Worm (Caenorhabditis elegans) whole organism, L3 larva: ENCODE results near the gene F17A2.13.

Experiments used
- ZK546.5 ChIP-seq: sonication (generic microtip); optimal IDR thresholded peaks from 2 replicates; lab custom pipeline; 2017; ENCODE audit warnings: missing biosample characterization, missing genetic modification characterization
- ama-1 ChIP-seq: fragments of 150-350 bp; optimal IDR thresholded peaks from 2 replicates; lab custom pipeline; 2018
- ceh-16 ChIP-seq: sonication (generic microtip); optimal IDR thresholded peaks from 2 replicates; lab custom pipeline; 2017; ENCODE audit warnings: missing biosample characterization, missing genetic modification characterization
- ceh-28 ChIP-seq: fragments of 150-350 bp; optimal IDR thresholded peaks from 2 replicates; lab custom pipeline; 2014; ENCODE audit warnings: missing biosample characterization, missing genetic modification reagents, missing genetic modification characterization
- ceh-9 ChIP-seq: sonication (generic microtip); optimal IDR thresholded peaks from 2 replicates; lab custom pipeline; 2018; ENCODE audit warnings: missing biosample characterization, missing genetic modification characterization
- elt-1 ChIP-seq: fragments of 150-350 bp; optimal IDR thresholded peaks from 2 replicates; lab custom pipeline; 2014; ENCODE audit warnings: missing biosample characterization, missing genetic modification characterization
- elt-2 ChIP-seq: sonication (generic microtip); optimal IDR thresholded peaks from 2 replicates; lab custom pipeline; 2016; ENCODE audit warnings: missing genetic modification reagents, mild to moderate bottlenecking, missing genetic modification characterization, missing compliant biosample characterization
- elt-3 ChIP-seq, 3 experiments: fragments of 150-350 bp in 1 of 3; sonication (generic microtip) in 2 of 3; optimal IDR thresholded peaks; 2 replicates in 2 of 3; 4 replicates in 1 of 3; lab custom pipeline; 2014 to 2017; ENCODE audit warnings: missing biosample characterization in 3 of 3, missing genetic modification characterization in 3 of 3
- fkh-10 ChIP-seq: sonication (generic microtip); optimal IDR thresholded peaks from 2 replicates; lab custom pipeline; 2017; ENCODE audit warnings: missing biosample characterization, missing genetic modification reagents, missing genetic modification characterization
- fkh-2 ChIP-seq: fragments of 150-350 bp; optimal IDR thresholded peaks from 2 replicates; lab custom pipeline; 2014; ENCODE audit warnings: missing biosample characterization, missing genetic modification reagents, missing genetic modification characterization
- hmg-11 ChIP-seq: sonication (generic microtip); optimal IDR thresholded peaks from 2 replicates; lab custom pipeline; 2016; ENCODE audit warnings: missing genetic modification characterization, missing compliant biosample characterization
- lin-15B ChIP-seq: fragments of 150-350 bp; optimal IDR thresholded peaks from 2 replicates; lab custom pipeline; 2014; ENCODE audit warnings: missing biosample characterization, missing genetic modification characterization
- lsy-12 ChIP-seq: sonication (generic microtip); optimal IDR thresholded peaks from 2 replicates; lab custom pipeline; 2016; ENCODE audit warnings: mild to moderate bottlenecking, missing genetic modification characterization, missing compliant biosample characterization
- mdl-1 ChIP-seq: fragments of 150-350 bp; optimal IDR thresholded peaks from 2 replicates; lab custom pipeline; 2014; ENCODE audit warnings: missing biosample characterization, missing genetic modification characterization
- mml-1 ChIP-seq: fragments of 150-350 bp; sonication (generic microtip); optimal IDR thresholded peaks from 3 replicates; lab custom pipeline; 2014; ENCODE audit warnings: missing biosample characterization, missing genetic modification characterization
- nfya-1 ChIP-seq: sonication (generic microtip); optimal IDR thresholded peaks from 2 replicates; lab custom pipeline; 2017; ENCODE audit warnings: missing genetic modification characterization, mild to moderate bottlenecking, missing compliant biosample characterization, antibody characterized with exemption, moderate library complexity; ENCODE audit not compliant: insufficient read depth
- nhr-11 ChIP-seq: fragments of 150-350 bp; optimal IDR thresholded peaks from 2 replicates; lab custom pipeline; 2014; ENCODE audit warnings: missing biosample characterization, missing genetic modification characterization
- nhr-12 ChIP-seq: fragments of 150-350 bp; optimal IDR thresholded peaks from 2 replicates; lab custom pipeline; 2014; ENCODE audit warnings: missing biosample characterization, missing genetic modification characterization
- nhr-237 ChIP-seq: fragments of 150-350 bp; optimal IDR thresholded peaks from 2 replicates; lab custom pipeline; 2014; ENCODE audit warnings: missing biosample characterization, missing genetic modification characterization
- nhr-25 ChIP-seq: sonication (generic microtip); optimal IDR thresholded peaks from 2 replicates; lab custom pipeline; 2017; ENCODE audit warnings: missing biosample characterization, missing genetic modification characterization
- nhr-28 ChIP-seq: fragments of 150-350 bp; optimal IDR thresholded peaks from 2 replicates; lab custom pipeline; 2014; ENCODE audit warnings: missing biosample characterization, missing genetic modification characterization
- nhr-43 ChIP-seq: sonication (generic microtip); optimal IDR thresholded peaks from 2 replicates; lab custom pipeline; 2016; ENCODE audit warnings: mild to moderate bottlenecking, missing genetic modification characterization, missing compliant biosample characterization; ENCODE audit not compliant: poor library complexity, severe bottlenecking
- nhr-67 ChIP-seq: fragments of 150-350 bp; optimal IDR thresholded peaks from 2 replicates; lab custom pipeline; 2014; ENCODE audit warnings: missing biosample characterization, missing genetic modification characterization
- nhr-76 ChIP-seq: fragments of 150-350 bp; sonication (generic microtip); optimal IDR thresholded peaks from 5 replicates; lab custom pipeline; 2014; ENCODE audit warnings: missing biosample characterization, missing genetic modification characterization
- nhr-77 ChIP-seq: fragments of 150-350 bp; optimal IDR thresholded peaks from 2 replicates; lab custom pipeline; 2014; ENCODE audit warnings: missing biosample characterization, missing genetic modification characterization
- pha-4 ChIP-seq: fragments of 150-350 bp; optimal IDR thresholded peaks from 2 replicates; lab custom pipeline; 2014; ENCODE audit warnings: missing biosample characterization, missing genetic modification reagents, missing genetic modification characterization
- pqm-1 ChIP-seq: fragments of 150-350 bp; optimal IDR thresholded peaks from 2 replicates; lab custom pipeline; 2017; ENCODE audit warnings: missing biosample characterization, missing genetic modification characterization, inconsistent platforms
- sea-2 ChIP-seq: fragments of 150-350 bp; sonication (generic microtip); optimal IDR thresholded peaks from 4 replicates; lab custom pipeline; 2014; ENCODE audit warnings: missing biosample characterization, missing genetic modification reagents, missing genetic modification characterization
- skn-1 ChIP-seq: fragments of 150-350 bp; optimal IDR thresholded peaks from 2 replicates; lab custom pipeline; 2014; ENCODE audit warnings: missing biosample characterization, missing genetic modification characterization
- snpc-4 ChIP-seq: fragments of 150-350 bp; optimal IDR thresholded peaks from 2 replicates; lab custom pipeline; 2014; ENCODE audit warnings: missing biosample characterization, missing genetic modification characterization
- unc-39 ChIP-seq: sonication (generic microtip); optimal IDR thresholded peaks from 4 replicates; lab custom pipeline; 2017; ENCODE audit warnings: missing biosample characterization, missing genetic modification characterization
- zag-1 ChIP-seq: fragments of 150-350 bp; optimal IDR thresholded peaks from 2 replicates; lab custom pipeline; 2014; ENCODE audit warnings: missing biosample characterization, missing genetic modification characterization
- ztf-11 ChIP-seq: fragments of 150-350 bp; optimal IDR thresholded peaks from 2 replicates; lab custom pipeline; 2014; ENCODE audit warnings: missing biosample characterization, missing genetic modification characterization
- ztf-4 ChIP-seq: fragments of 150-350 bp; optimal IDR thresholded peaks from 2 replicates; lab custom pipeline; 2014; ENCODE audit warnings: missing biosample characterization, missing genetic modification characterization

The F17A2.13 gene

ce11 chrX:12337846-12338490 lies 16.5 kb downstream of the F17A2.13 start, which contains the start of gene srd-44:
Gene srd-44 (plus strand): TSS chrX:12338440.
- TF ChIP-seq hmg-11 (tag; lab: Kevin White, UChicago) (no peak), nhr-43 (tag; lab: Kevin White, UChicago) (peak; percentile 10)
- TF ChIP-seq, all 47 proteins: peak for 1

DNA sequence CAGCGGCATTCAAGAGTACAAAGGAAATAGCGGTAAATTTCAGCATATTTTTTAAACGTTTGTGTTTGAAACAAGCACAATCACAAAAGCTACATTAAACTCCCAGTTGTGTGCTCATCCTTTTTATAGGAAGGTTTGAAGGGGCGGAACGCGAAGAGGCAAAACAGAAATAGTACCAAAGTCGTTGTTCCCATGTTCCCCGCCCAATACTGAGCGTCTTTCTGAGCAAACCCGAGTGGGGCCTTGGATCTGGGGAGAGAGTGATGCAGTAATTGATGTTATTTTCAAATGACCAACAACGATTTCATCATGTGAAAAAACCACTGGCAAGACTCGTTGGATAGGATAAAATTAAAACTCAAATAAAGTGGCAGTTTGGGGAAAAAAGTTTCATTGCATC lies 19.9 kb downstream of the F17A2.13 start, which contains the start of gene zig-2:
TSS of gene zig-2 (minus strand) at position 101 of the 400 bp plus-strand sequence.
- TF ChIP-seq nhr-12 (tag; lab: Kevin White, UChicago): no peak
- no peak for TF ChIP-seq elt-3 (tag; optimal IDR thresholded peaks at IDR 0.05; lab: Kevin White, UChicago)
- TF ChIP-seq skn-1 (tag; lab: Kevin White, UChicago): no peak
- TF ChIP-seq snpc-4 (tag; lab: Kevin White, UChicago): no peak
- no peak for TF ChIP-seq pqm-1
- no peak for TF ChIP-seq nhr-76 (tag; lab: Kevin White, UChicago)
- TF ChIP-seq fkh-2 (tag; lab: Kevin White, UChicago): no peak
- no peak for TF ChIP-seq ztf-11 (tag; lab: Kevin White, UChicago)
- no peak for TF ChIP-seq unc-39
- TF ChIP-seq ZK546.5 (tag; lab: Kevin White, UChicago): no peak
- no peak for TF ChIP-seq nhr-67
- TF ChIP-seq ceh-9 (tag; lab: Kevin White, UChicago): no peak
- TF ChIP-seq nhr-28 (tag; lab: Kevin White, UChicago): no peak
- no peak for TF ChIP-seq fkh-10 (GFP tag; lab: Kevin White, UChicago)
- TF ChIP-seq ztf-4 (tag; lab: Kevin White, UChicago): no peak
- no peak for TF ChIP-seq nhr-77 (tag; lab: Kevin White, UChicago)
- no peak for TF ChIP-seq nhr-237 (tag; lab: Kevin White, UChicago)

ce11 chrX:12343279-12343678 lies 21.8 kb downstream of the F17A2.13 start, which contains the start of the genes nspc-9 and nspc-10:
Gene nspc-9 (minus strand): TSS chrX:12343379.
Gene nspc-10 (plus strand): TSS chrX:12343609.
- TF ChIP-seq elt-2 (tag; lab: Kevin White, UChicago) (no peak), mdl-1 (tag; lab: Kevin White, UChicago) (no peak), zag-1 (tag; lab: Kevin White, UChicago) (no peak), ceh-16 (tag; lab: Kevin White, UChicago) (no peak), nhr-11 (tag; lab: Kevin White, UChicago) (no peak), mml-1 (tag; lab: Kevin White, UChicago) (no peak), lin-15B (tag; lab: Kevin White, UChicago) (no peak), ceh-9 (tag; lab: Kevin White, UChicago) (no peak), pha-4 (tag; lab: Kevin White, UChicago) (no peak), ama-1 (lab: Kevin White, UChicago) (no peak), elt-1 (no peak)

DNA sequence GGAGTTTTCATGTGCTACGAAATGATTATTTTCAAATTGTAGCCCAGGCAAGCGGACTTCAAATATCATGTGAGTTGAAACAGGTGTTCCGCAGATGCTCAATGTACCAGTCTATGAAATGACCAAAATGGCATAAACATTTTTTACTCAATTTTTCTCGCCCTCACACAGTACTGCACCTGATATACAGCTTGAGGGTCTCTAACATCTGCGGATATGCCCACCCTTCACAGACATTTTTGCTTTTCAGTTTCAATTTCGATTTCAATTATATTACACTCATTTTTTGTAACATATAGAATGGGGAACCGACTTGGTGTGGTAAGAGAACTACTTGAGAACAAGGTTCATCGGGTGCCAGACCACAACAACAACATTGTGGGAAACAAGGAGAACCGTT lies 25.3 kb downstream of the F17A2.13 start, which contains the start of gene F42F12.11:
TSS of gene F42F12.11 (plus strand) at position 301 of the 400 bp plus-strand sequence.
- TF ChIP-seq nhr-43 (tag; lab: Kevin White, UChicago): no peak
- no peak for TF ChIP-seq ceh-28 (tag; lab: Kevin White, UChicago)
- TF ChIP-seq nhr-25 (tag; lab: Kevin White, UChicago): no peak
- no peak for TF ChIP-seq sea-2 (GFP tag; lab: Kevin White, UChicago)
- TF ChIP-seq elt-3 (tag; optimal IDR thresholded peaks at IDR 0.05; lab: Kevin White, UChicago): no peak
- TF ChIP-seq mml-1 (tag; lab: Kevin White, UChicago): no peak
- TF ChIP-seq, all 47 proteins: peak for 0

ce11 chrX:12347822-12348221 lies 26.4 kb downstream of the F17A2.13 start:
- TF ChIP-seq lsy-12 (tag; lab: Kevin White, UChicago) (no peak), hmg-11 (tag; lab: Kevin White, UChicago) (peak; percentile 4), nhr-43 (tag; lab: Kevin White, UChicago) (peak; percentile 36), nfya-1 (tag; lab: Kevin White, UChicago) (peak; percentile 26), elt-3 (tag; optimal IDR thresholded peaks at IDR 0.05; lab: Kevin White, UChicago) (no peak), elt-2 (tag; lab: Kevin White, UChicago) (peak; percentile 49), skn-1 (tag; lab: Kevin White, UChicago) (peak; percentile 51), pha-4 (tag; lab: Kevin White, UChicago) (no peak)
- TF ChIP-seq, all 47 proteins: peak for 5
